Worm (Caenorhabditis elegans): ENCODE results near the gene xpb-1.

xpb-1 gene

ce11 chrIII:11581372-11581771 is 54.9 kb downstream of the xpb-1 start, which contains the start of the genes Y66D12A.6 and ceh-92 (continued):
- TF ChIP-seq lsl-1 (GFP tag; optimal IDR thresholded peaks at IDR 0.05) (peak; percentile 78), ceh-58 (GFP tag; IDR thresholded peaks at IDR 0.05) (no peak), lin-26 (GFP tag; IDR thresholded peaks at IDR 0.05) (no peak), mel-28 (tag; optimal IDR thresholded peaks at IDR 0.05; ENCODE audit: borderline replicate concordance) (no peak), unc-62 (GFP tag; optimal IDR thresholded peaks at IDR 0.05) (no peak), lir-1 (GFP tag; conservative IDR thresholded peaks at IDR 0.05) (no peak), madf-8 (GFP tag; conservative IDR thresholded peaks at IDR 0.05) (no peak), ekl-4 (GFP tag; IDR thresholded peaks at IDR 0.05) (no peak), tlf-1 (GFP tag; optimal IDR thresholded peaks at IDR 0.05) (no peak)

- peak; percentile 64; the same call in 1 of the 2 replicates for TF ChIP-seq nfyb-1 (GFP tag; IDR thresholded peaks at IDR 0.05)
- TF ChIP-seq ztf-6 (GFP tag; IDR thresholded peaks at IDR 0.05) = no peak
Measured at ce11 chrIII:11582569-11582968, 56.1 kb downstream of the xpb-1 start.

Data from whole organism, young adult.